Worm (Caenorhabditis elegans): ENCODE data around the gene col-2.
A peak's percentile ranks its signal among the peaks of the same experiment; 100 is the strongest.

The col-2 gene

DNA sequence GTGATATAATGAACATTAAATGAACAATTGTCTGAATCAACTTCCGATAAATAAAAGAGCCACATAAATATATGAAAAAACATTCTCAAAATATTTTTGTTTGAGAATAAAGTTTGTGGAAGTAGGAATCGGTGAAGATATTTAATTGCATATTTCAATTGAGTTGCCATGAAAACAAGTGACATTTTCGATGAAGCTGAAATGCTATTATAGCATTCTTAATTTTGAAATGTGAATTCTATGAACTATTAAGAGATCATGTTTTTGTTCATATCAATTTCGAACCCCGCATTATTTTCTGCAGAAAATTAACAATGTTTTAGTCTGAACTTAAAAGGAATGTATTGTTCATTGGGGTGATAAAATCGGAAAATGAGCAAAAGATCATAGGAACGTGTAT, 37.0 kb upstream of the col-2 start, which contains the start of gene irld-21:
TSS of gene irld-21 (minus strand) at position 101 of the 400 bp plus-strand sequence.
- TF ChIP-seq hlh-11 (tag; optimal IDR thresholded peaks at IDR 0.05): no peak
- TF ChIP-seq mes-2 (tag; optimal IDR thresholded peaks at IDR 0.05; ENCODE audit: poor library complexity, severe bottlenecking): no peak

DNA sequence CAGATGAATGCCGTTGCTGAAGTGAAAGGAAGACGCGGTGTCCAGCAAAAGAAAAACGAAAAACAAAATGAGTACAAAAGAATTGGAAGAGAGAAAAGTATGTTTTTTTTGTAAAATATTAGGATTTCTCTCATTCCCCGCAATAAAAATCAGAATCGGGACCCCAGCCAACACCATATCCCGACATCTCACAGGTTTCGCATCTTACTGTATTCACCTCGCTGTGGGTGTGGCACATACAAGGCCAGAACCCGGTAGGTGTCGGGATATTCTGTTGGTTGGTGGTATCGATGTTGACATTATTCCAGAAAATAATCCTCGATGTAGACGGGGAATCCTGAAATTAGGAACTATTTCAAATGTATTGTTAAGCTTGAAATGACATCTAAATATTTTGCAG, 31.5 kb upstream of the col-2 start:
- TF ChIP-seq Y48G9A.11 (GFP tag; IDR thresholded peaks at IDR 0.05) (0 out of 2 replicates have a peak, but pooled peaks have one; percentile 23), aha-1 (tag) (peak; percentile 29), snpc-4 (tag; optimal IDR thresholded peaks at IDR 0.05) (no peak)

DNA sequence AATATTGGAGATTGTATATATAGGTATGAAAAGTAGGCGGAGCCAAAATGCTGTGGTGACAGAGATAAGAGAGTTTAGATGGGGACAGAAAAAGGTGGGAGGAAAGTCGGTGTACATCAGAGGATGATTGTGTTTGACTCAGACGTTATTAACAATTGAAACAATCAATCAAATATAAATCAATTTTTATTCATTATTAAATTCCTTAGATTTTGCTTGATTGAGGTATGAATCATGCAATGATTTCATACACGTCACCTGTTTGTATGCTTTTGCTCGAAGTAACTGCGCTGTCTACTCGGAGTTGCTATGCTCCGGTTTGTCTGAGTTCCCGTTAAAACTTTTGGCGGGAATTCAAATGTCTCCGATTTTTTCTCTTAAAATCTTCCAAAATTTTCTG, 29.9 kb upstream of the col-2 start, which contains the start of gene C04G2.10:
TSS of gene C04G2.10 (plus strand) at position 301 of the 400 bp plus-strand sequence.
- TF ChIP-seq dmd-6 (GFP tag; IDR thresholded peaks at IDR 0.05) (no peak), ztf-11 (tag; optimal IDR thresholded peaks at IDR 0.05) (no peak), ceh-44 (GFP tag; IDR thresholded peaks at IDR 0.05) (no peak), nhr-111 (GFP tag; optimal IDR thresholded peaks at IDR 0.05) (no peak), fkh-10 (GFP tag; optimal IDR thresholded peaks at IDR 0.05) (no peak), jun-1 (tag; optimal IDR thresholded peaks at IDR 0.05) (no peak)

DNA sequence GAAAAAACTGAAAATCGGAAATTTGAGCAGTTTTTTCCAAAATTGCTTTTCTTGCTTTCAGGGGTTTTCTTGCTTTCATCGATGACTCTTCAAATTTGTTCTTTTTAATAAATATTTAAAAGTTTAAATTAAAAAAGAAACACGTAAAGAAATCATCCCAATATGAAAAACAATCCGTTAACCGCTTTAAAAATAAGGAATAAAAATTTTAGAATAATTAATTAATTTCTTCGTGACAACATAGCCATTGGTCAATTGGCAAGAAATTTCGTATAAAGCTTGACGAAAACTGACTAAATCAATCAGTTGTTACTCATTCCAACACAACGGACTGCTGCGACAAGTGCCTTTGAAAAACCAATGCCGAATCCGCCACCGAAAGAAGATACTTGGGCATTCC, 27.3 kb upstream of the col-2 start, which contains the start of gene nsph-3.2:
TSS of gene nsph-3.2 (plus strand) at position 301 of the 400 bp plus-strand sequence.
- TF ChIP-seq hlh-30 (tag; optimal IDR thresholded peaks at IDR 0.05; ENCODE audit: insufficient read depth) (no peak), aly-2 (tag; optimal IDR thresholded peaks at IDR 0.05) (no peak), madf-9 (GFP tag; conservative IDR thresholded peaks at IDR 0.05) (no peak), snpc-1.2 (GFP tag; IDR thresholded peaks at IDR 0.05) (no peak), ztf-11 (tag; optimal IDR thresholded peaks at IDR 0.05) (no peak), ceh-82 (tag; optimal IDR thresholded peaks at IDR 0.05) (no peak), daf-19 (GFP tag; conservative IDR thresholded peaks at IDR 0.05) (no peak), F49E8.2 (tag; optimal IDR thresholded peaks at IDR 0.05; ENCODE audit: borderline replicate concordance) (no peak), mep-1 (tag; optimal IDR thresholded peaks at IDR 0.05) (no peak), mdt-29 (GFP tag; IDR thresholded peaks at IDR 0.05) (no peak), pqm-1 (tag; optimal IDR thresholded peaks at IDR 0.05) (no peak)

DNA sequence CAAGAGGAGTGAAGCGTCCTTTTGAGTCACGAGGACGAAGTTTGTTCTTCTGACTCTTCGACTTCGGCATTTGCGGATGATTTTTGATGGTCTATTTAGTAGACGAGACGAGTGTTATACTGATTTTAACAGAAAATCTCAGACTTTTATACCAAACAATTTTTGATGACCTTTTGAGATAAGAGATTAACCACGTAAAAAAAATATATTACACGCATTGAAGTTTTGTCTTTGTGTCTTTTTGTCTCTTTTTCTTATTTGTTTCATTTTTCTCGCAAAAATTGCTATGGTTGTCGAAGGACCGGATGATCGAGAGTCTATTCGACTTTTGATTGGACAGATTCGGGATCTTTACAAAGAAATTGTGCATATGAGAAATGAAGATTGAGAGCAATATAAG, 26.2 kb upstream of the col-2 start, which contains the start of gene spch-1:
TSS of gene spch-1 (minus strand) at position 101 of the 400 bp plus-strand sequence.
- TF ChIP-seq unc-62 (GFP tag; optimal IDR thresholded peaks at IDR 0.05 in 1 of 2): peak in 1 of 2 experiments; percentile 29
- no peak for TF ChIP-seq unc-62 (tag; optimal IDR thresholded peaks at IDR 0.05)
- no peak for TF ChIP-seq lim-7 (GFP tag; IDR thresholded peaks at IDR 0.05)

DNA sequence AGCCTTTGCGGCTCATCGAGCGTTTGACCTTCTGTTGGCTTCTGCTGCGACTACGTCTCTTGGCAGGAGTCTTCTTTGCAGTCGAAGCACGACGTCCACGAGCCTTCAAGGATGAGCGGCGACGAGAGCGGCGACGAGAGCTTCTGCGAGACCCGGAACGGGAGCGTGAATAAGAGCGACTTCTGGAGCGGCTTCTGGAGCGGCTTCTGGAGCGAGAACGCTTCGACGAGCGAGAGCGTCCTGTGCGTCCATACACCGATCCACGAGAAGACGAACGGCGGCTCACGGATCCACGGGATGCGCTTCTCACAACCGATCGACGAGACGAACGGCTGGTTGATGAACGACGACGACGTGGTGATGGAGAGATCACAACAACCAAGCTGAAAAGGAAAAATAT, 25.6 kb upstream of the col-2 start:
- TF ChIP-seq set-16 (GFP tag; IDR thresholded peaks at IDR 0.05) (peak; percentile 94), spr-3 (GFP tag; optimal IDR thresholded peaks at IDR 0.05) (peak; percentile 22), ceh-28 (tag; optimal IDR thresholded peaks at IDR 0.05) (no peak)

DNA sequence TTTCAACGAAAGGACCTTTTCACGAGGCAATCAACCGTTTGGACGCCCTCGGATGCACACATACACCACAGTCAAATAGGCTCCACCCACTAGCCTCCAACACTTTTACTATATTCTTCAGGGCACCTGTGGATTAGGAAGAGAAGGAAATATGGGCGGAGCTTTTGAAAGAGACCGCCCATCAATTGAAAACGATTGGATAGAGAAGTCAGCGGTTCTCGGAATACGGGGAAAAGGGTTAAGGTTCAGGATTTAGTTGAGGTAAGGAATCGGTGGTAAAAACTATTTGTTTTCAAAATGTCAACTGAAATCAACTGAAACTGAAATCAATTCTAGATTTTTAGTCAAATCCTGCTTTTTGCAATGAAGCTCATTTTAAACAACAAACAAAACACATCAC, 25.2 kb upstream of the col-2 start, which contains the start of gene egl-38:
TSS of gene egl-38 (minus strand) at position 101 of the 400 bp plus-strand sequence.
- TF ChIP-seq lim-7 (GFP tag; IDR thresholded peaks at IDR 0.05): no peak
- no peak for TF ChIP-seq nhr-77 (tag; optimal IDR thresholded peaks at IDR 0.05)
- TF ChIP-seq hif-1 (tag; optimal IDR thresholded peaks at IDR 0.05): no peak
- no peak for TF ChIP-seq lir-3 (tag; optimal IDR thresholded peaks at IDR 0.05)
- TF ChIP-seq nhr-76 (tag; optimal IDR thresholded peaks at IDR 0.05): no peak
- TF ChIP-seq duxl-1 (tag; optimal IDR thresholded peaks at IDR 0.05; ENCODE audit: poor library complexity): no peak

All from whole organism, L4 larva.